Worm (Caenorhabditis elegans): ENCODE measurements around the gene F53F4.16.

Gene F53F4.16

ce11 chrV:13589494-13590176, 32.0 kb downstream of the F53F4.16 start, which contains the start of the genes F53F4.2 and F53F4.18:
Gene F53F4.2 (minus strand): TSS chrV:13589594.
Gene F53F4.18 (plus strand): TSS chrV:13590126.
- TF ChIP-seq lag-1 (GFP tag; IDR thresholded peaks at IDR 0.05) (no peak), ztf-28 (GFP tag; IDR thresholded peaks at IDR 0.05) (no peak), ceh-40 (GFP tag; IDR thresholded peaks at IDR 0.05) (no peak), nhr-120 (GFP tag; IDR thresholded peaks at IDR 0.05) (no peak)

- TF ChIP-seq let-607 (tag; optimal IDR thresholded peaks at IDR 0.05) (no peak), Y56A3A.18 (GFP tag; IDR thresholded peaks at IDR 0.05) (no peak), ekl-4 (GFP tag; IDR thresholded peaks at IDR 0.05) (no peak), aptf-2 (GFP tag; conservative IDR thresholded peaks at IDR 0.05) (no peak), repo-1 (tag; optimal IDR thresholded peaks at IDR 0.05) (no peak), tbp1 (GFP tag; optimal IDR thresholded peaks at IDR 0.05) (no peak), Y67H2A.10 (GFP tag; conservative IDR thresholded peaks at IDR 0.05) (no peak), lag-1 (GFP tag; IDR thresholded peaks at IDR 0.05) (no peak), tlf-1 (GFP tag; optimal IDR thresholded peaks at IDR 0.05) (no peak)
These were observed 33.7 kb downstream of the F53F4.16 start, which contains the start of gene F53F4.17 for ce11 chrV:13587902-13588301. Gene F53F4.17 (plus strand): TSS chrV:13588202.

- TF ChIP-seq ama-1 (optimal IDR thresholded peaks at IDR 0.05), result no peak
- no peak for TF ChIP-seq ama-1 (GFP tag; optimal IDR thresholded peaks at IDR 0.05)
- TF ChIP-seq F37B4.10 (GFP tag; IDR thresholded peaks at IDR 0.05), result no peak
- no peak for TF ChIP-seq Y79H2A.3 (GFP tag; conservative IDR thresholded peaks at IDR 0.05)
- no peak for TF ChIP-seq nhr-80 (tag; optimal IDR thresholded peaks at IDR 0.05)
- no peak for TF ChIP-seq chd-7 (tag; optimal IDR thresholded peaks at IDR 0.05)
- no peak for TF ChIP-seq sptf-2 (GFP tag; optimal IDR thresholded peaks at IDR 0.05)
- TF ChIP-seq ztf-6 (GFP tag; IDR thresholded peaks at IDR 0.05), result no peak
- TF ChIP-seq lsl-1 (GFP tag; optimal IDR thresholded peaks at IDR 0.05), result no peak
- TF ChIP-seq die-1 (tag; optimal IDR thresholded peaks at IDR 0.05), result no peak
- TF ChIP-seq B0019.2 (GFP tag; conservative IDR thresholded peaks at IDR 0.05), result no peak
- no peak for TF ChIP-seq tlf-1 (GFP tag; optimal IDR thresholded peaks at IDR 0.05)
- TF ChIP-seq F52B5.7 (tag; optimal IDR thresholded peaks at IDR 0.05), result no peak
- TF ChIP-seq mes-4 (tag; optimal IDR thresholded peaks at IDR 0.05), result no peak
- TF ChIP-seq ztf-26 (tag; optimal IDR thresholded peaks at IDR 0.05), result no peak
- no peak for TF ChIP-seq ztf-25 (GFP tag; IDR thresholded peaks at IDR 0.05)
- no peak for TF ChIP-seq mcd-1 (GFP tag; IDR thresholded peaks at IDR 0.05)
- TF ChIP-seq snpc-3.4 (tag; optimal IDR thresholded peaks at IDR 0.05), result no peak
- no peak for TF ChIP-seq lin-40 (tag; optimal IDR thresholded peaks at IDR 0.05)
- TF ChIP-seq hmg-20 (GFP tag; IDR thresholded peaks at IDR 0.05), result no peak
These were observed 37.1 kb downstream of the F53F4.16 start, which contains the start of gene F53F4.1 for ce11 chrV:13584484-13584883. Gene F53F4.1 (plus strand): TSS chrV:13584784.

- TF ChIP-seq B0019.2 (GFP tag; conservative IDR thresholded peaks at IDR 0.05), result no peak
- TF ChIP-seq madf-6 (GFP tag; IDR thresholded peaks at IDR 0.05), result no peak
- no peak for TF ChIP-seq ets-4 (GFP tag; optimal IDR thresholded peaks at IDR 0.05)
- peak; percentile 46 for TF ChIP-seq nhr-80 (tag; optimal IDR thresholded peaks at IDR 0.05)
- no peak for TF ChIP-seq nfyb-1 (GFP tag; IDR thresholded peaks at IDR 0.05)
- TF ChIP-seq cebp-1 (GFP tag; IDR thresholded peaks at IDR 0.05), result no peak
- no peak for TF ChIP-seq cebp-1 (tag; optimal IDR thresholded peaks at IDR 0.05)
- no peak for TF ChIP-seq T26A5.8 (tag; optimal IDR thresholded peaks at IDR 0.05)
- TF ChIP-seq ekl-4 (GFP tag; IDR thresholded peaks at IDR 0.05), result no peak
- TF ChIP-seq attf-6 (GFP tag; IDR thresholded peaks at IDR 0.05), result no peak
These were observed 40.9 kb downstream of the F53F4.16 start, which contains the start of gene C50B8.5 for ce11 chrV:13580696-13581095. Gene C50B8.5 (plus strand): TSS chrV:13580968.

Measured in whole organism, young adult.